Worm (Caenorhabditis elegans) whole organism, L1 larva: ENCODE data around the gene C23G10.10.

Experiments
- C04F5.9 ChIP-seq: sonication (generic microtip); optimal IDR thresholded peaks from 2 replicates; lab custom pipeline; 2016; ENCODE audit warnings: missing genetic modification characterization, missing compliant biosample characterization
- C34B4.2 ChIP-seq: sonication (generic microtip); optimal IDR thresholded peaks from 2 replicates; lab custom pipeline; 2017; ENCODE audit warnings: mild to moderate bottlenecking, missing genetic modification characterization, missing compliant biosample characterization
- F16B12.6 ChIP-seq: fragments of 150-350 bp; optimal IDR thresholded peaks from 2 replicates; lab custom pipeline; 2014; ENCODE audit warnings: missing biosample characterization, missing genetic modification characterization
- aly-2 ChIP-seq: fragments of 150-350 bp; optimal IDR thresholded peaks from 2 replicates; lab custom pipeline; 2014; ENCODE audit warnings: missing biosample characterization, missing genetic modification characterization
- blmp-1 ChIP-seq: fragments of 150-350 bp; optimal IDR thresholded peaks from 2 replicates; lab custom pipeline; 2014; ENCODE audit warnings: missing biosample characterization, missing genetic modification characterization
- ceh-8 ChIP-seq: fragments of 200-800 bp; sonication (Bioruptor generic); optimal IDR thresholded peaks from 2 replicates; lab custom pipeline; 2018; ENCODE audit warnings: mild to moderate bottlenecking, missing genetic modification characterization, moderate library complexity, missing compliant biosample characterization
- ceh-82 ChIP-seq, 3 experiments: fragments of 150-350 bp in 1 of 3; sonication (generic microtip) in 2 of 3; optimal IDR thresholded peaks; 2 replicates each; lab custom pipeline; 2014 to 2017; ENCODE audit warnings: missing biosample characterization in 3 of 3, missing genetic modification characterization in 3 of 3
- dpl-1 ChIP-seq, 3 experiments: fragments of 150-350 bp in 2 of 3; sonication (generic microtip) in 1 of 3; optimal IDR thresholded peaks; 2 replicates each; lab custom pipeline; 2014 to 2017; ENCODE audit warnings: missing biosample characterization in 3 of 3, missing genetic modification characterization in 3 of 3, missing genetic modification reagents in 3 of 3
- dsc-1 ChIP-seq: sonication (generic microtip); optimal IDR thresholded peaks from 2 replicates; lab custom pipeline; 2016; ENCODE audit warnings: mild to moderate bottlenecking, missing genetic modification characterization, missing compliant biosample characterization
- efl-1 ChIP-seq, 4 experiments: fragments of 150-350 bp; optimal IDR thresholded peaks in 3 of 4; peaks in 1 of 4; 1 replicate in 1 of 4; 2 replicates in 3 of 4; lab custom pipeline; 2014; ENCODE audit warnings: missing biosample characterization in 2 of 4, missing genetic modification characterization in 2 of 4, missing genetic modification reagents in 2 of 4
- egl-13 ChIP-seq: sonication (generic microtip); optimal IDR thresholded peaks from 2 replicates; lab custom pipeline; 2016; ENCODE audit warnings: missing genotype, missing genetic modification reagents, missing genetic modification characterization, missing compliant biosample characterization
- egl-27 ChIP-seq, 2 experiments: fragments of 150-350 bp in 1 of 2; sonication (generic microtip); optimal IDR thresholded peaks; 3 replicates each; lab custom pipeline; 2017 to 2018; ENCODE audit warnings: missing biosample characterization in 2 of 2, missing genetic modification characterization in 2 of 2, missing genetic modification reagents in 2 of 2
- elt-2 ChIP-seq: sonication (generic microtip); optimal IDR thresholded peaks from 2 replicates; lab custom pipeline; 2016; ENCODE audit warnings: missing genetic modification characterization, mild to moderate bottlenecking, inconsistent platforms, missing compliant biosample characterization, missing genetic modification reagents
- elt-3 ChIP-seq, 6 experiments: fragments of 150-350 bp in 1 of 6; sonication (generic microtip); optimal IDR thresholded peaks; 2 replicates each; lab custom pipeline; 2017 to 2018; ENCODE audit warnings: missing biosample characterization in 6 of 6, missing genetic modification characterization in 6 of 6, inconsistent platforms in 1 of 6
- fkh-10 ChIP-seq: sonication (generic microtip); optimal IDR thresholded peaks from 2 replicates; lab custom pipeline; 2017; ENCODE audit warnings: missing biosample characterization, missing genetic modification reagents, missing genetic modification characterization
- fkh-4 ChIP-seq: sonication (generic microtip); optimal IDR thresholded peaks from 2 replicates; lab custom pipeline; 2016; ENCODE audit warnings: missing compliant biosample characterization, missing genetic modification characterization, borderline replicate concordance
- fkh-8 ChIP-seq: sonication (generic microtip); optimal IDR thresholded peaks from 2 replicates; lab custom pipeline; 2016; ENCODE audit warnings: mild to moderate bottlenecking, missing genetic modification characterization, missing compliant biosample characterization
- hlh-17 ChIP-seq: fragments of 200-800 bp; sonication (Bioruptor generic); optimal IDR thresholded peaks from 2 replicates; lab custom pipeline; 2018; ENCODE audit warnings: missing genetic modification characterization, mild to moderate bottlenecking, missing compliant biosample characterization, moderate library complexity, borderline replicate concordance
- lin-13 ChIP-seq: fragments of 150-350 bp; optimal IDR thresholded peaks from 2 replicates; lab custom pipeline; 2014; ENCODE audit warnings: missing biosample characterization, missing genetic modification reagents, missing genetic modification characterization
- lin-35 ChIP-seq, 2 experiments: fragments of 150-350 bp; optimal IDR thresholded peaks; 2 replicates each; lab custom pipeline; 2014; ENCODE audit warnings: missing biosample characterization in 2 of 2, missing genetic modification characterization in 2 of 2, missing genetic modification reagents in 2 of 2
- lin-39 ChIP-seq: fragments of 150-350 bp; optimal IDR thresholded peaks from 2 replicates; lab custom pipeline; 2014; ENCODE audit warnings: missing biosample characterization, missing genetic modification reagents, missing genetic modification characterization
- lir-3 ChIP-seq: sonication (generic microtip); optimal IDR thresholded peaks from 2 replicates; lab custom pipeline; 2016; ENCODE audit warnings: mild to moderate bottlenecking, missing genetic modification characterization, moderate library complexity, missing compliant biosample characterization; ENCODE audit not compliant: poor library complexity
- mep-1 ChIP-seq: fragments of 150-350 bp; optimal IDR thresholded peaks from 2 replicates; lab custom pipeline; 2014; ENCODE audit warnings: missing biosample characterization, missing genetic modification characterization
- nhr-11 ChIP-seq: fragments of 150-350 bp; optimal IDR thresholded peaks from 2 replicates; lab custom pipeline; 2014; ENCODE audit warnings: missing biosample characterization, missing genetic modification characterization
- nhr-19 ChIP-seq: fragments of 200-800 bp; sonication (Bioruptor generic); conservative IDR thresholded peaks from 2 replicates; pipeline ENCODE4 v1.3.6; 2022; ENCODE audit warnings: missing genetic modification characterization, missing compliant biosample characterization
- nhr-237 ChIP-seq: fragments of 150-350 bp; optimal IDR thresholded peaks from 2 replicates; lab custom pipeline; 2014; ENCODE audit warnings: missing biosample characterization, missing genetic modification characterization
- nhr-28 ChIP-seq: fragments of 150-350 bp; optimal IDR thresholded peaks from 2 replicates; lab custom pipeline; 2014; ENCODE audit warnings: missing biosample characterization, missing genetic modification characterization
- nhr-47 ChIP-seq: sonication (generic microtip); optimal IDR thresholded peaks from 2 replicates; lab custom pipeline; 2016; ENCODE audit warnings: mild to moderate bottlenecking, missing genetic modification characterization, moderate library complexity, missing compliant biosample characterization
- nhr-71 ChIP-seq: sonication (generic microtip); optimal IDR thresholded peaks from 2 replicates; lab custom pipeline; 2016; ENCODE audit warnings: mild to moderate bottlenecking, missing genetic modification characterization, moderate library complexity, missing compliant biosample characterization
- nhr-76 ChIP-seq: sonication (generic microtip); optimal IDR thresholded peaks from 2 replicates; lab custom pipeline; 2017; ENCODE audit warnings: missing biosample characterization, missing genetic modification characterization
- nhr-77 ChIP-seq: fragments of 150-350 bp; optimal IDR thresholded peaks from 2 replicates; lab custom pipeline; 2014; ENCODE audit warnings: missing biosample characterization, missing genetic modification characterization
- nhr-85 ChIP-seq: sonication (generic microtip); peaks from one replicate; lab custom pipeline; 2016; ENCODE audit warnings: missing genetic modification characterization, inconsistent platforms, missing compliant biosample characterization
- nhr-90 ChIP-seq: sonication (generic microtip); optimal IDR thresholded peaks from 2 replicates; lab custom pipeline; 2016; ENCODE audit warnings: mild to moderate bottlenecking, missing genetic modification characterization, missing compliant biosample characterization; ENCODE audit not compliant: poor library complexity
- snu-23 ChIP-seq: sonication (generic microtip); optimal IDR thresholded peaks from 2 replicates; lab custom pipeline; 2016; ENCODE audit warnings: missing genetic modification characterization, missing compliant biosample characterization
- sup-37 ChIP-seq: fragments of 200-800 bp; sonication (Bioruptor generic); optimal IDR thresholded peaks from 2 replicates; lab custom pipeline; 2018; ENCODE audit warnings: mild to moderate bottlenecking, missing genetic modification characterization, missing compliant biosample characterization
- swsn-7 ChIP-seq: sonication (generic microtip); optimal IDR thresholded peaks from 2 replicates; lab custom pipeline; 2016; ENCODE audit warnings: missing genetic modification characterization, missing compliant biosample characterization
- tbx-2 ChIP-seq: sonication (generic microtip); optimal IDR thresholded peaks from 2 replicates; lab custom pipeline; 2016; ENCODE audit warnings: missing genetic modification characterization, missing compliant biosample characterization
- unc-30 ChIP-seq: sonication (generic microtip); optimal IDR thresholded peaks from 2 replicates; lab custom pipeline; 2017; ENCODE audit warnings: missing biosample characterization, missing genetic modification characterization
- unc-62 ChIP-seq: fragments of 150-350 bp; optimal IDR thresholded peaks from 2 replicates; lab custom pipeline; 2014; ENCODE audit warnings: missing biosample characterization, missing genetic modification reagents, missing genetic modification characterization
- xbp-1 ChIP-seq: sonication (generic microtip); optimal IDR thresholded peaks from 2 replicates; lab custom pipeline; 2016; ENCODE audit warnings: missing genetic modification characterization, missing compliant biosample characterization
- zip-4 ChIP-seq: fragments of 200-800 bp; sonication (Bioruptor generic); optimal IDR thresholded peaks from 2 replicates; lab custom pipeline; 2018; ENCODE audit warnings: mild to moderate bottlenecking, missing genetic modification characterization, moderate library complexity, missing compliant biosample characterization
- ztf-4 ChIP-seq: fragments of 150-350 bp; optimal IDR thresholded peaks from 2 replicates; lab custom pipeline; 2014; ENCODE audit warnings: missing biosample characterization, missing genetic modification characterization

Gene C23G10.10

DNA sequence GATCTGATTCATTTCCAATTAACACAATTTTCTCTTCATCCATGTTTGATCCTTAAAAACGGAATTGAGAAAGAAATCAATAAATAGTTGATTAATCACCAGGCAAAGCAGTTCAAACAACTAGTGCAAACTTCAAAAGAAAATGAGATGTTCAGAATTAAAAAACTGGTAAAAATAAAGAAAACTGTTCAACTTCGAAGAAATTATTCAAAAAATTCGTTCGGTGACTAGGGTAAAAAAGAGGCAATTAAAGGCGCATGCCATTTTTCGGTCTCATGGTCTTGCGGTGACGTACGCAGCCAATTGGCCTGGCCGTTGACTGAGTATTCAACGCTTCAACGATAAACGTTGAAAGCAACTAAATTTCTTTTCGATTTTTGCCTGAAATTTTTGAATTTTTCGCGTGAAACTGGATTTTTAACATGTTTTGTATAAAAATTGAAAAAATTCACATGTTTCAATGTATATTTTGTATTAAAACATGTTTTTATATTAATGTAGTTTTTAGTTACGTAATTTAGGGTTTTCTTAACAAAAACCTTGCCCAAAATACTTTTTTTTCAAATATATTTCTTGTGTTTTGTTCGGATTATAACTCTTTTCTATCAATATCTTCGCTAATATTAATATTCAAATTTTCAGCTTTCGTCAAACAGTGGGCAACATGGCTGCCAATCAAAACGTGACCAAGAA lies 7.5 kb downstream of the C23G10.10 start, which contains the start of the genes sna-3 and rps-3 (continued):
- TF ChIP-seq elt-3 (tag; optimal IDR thresholded peaks at IDR 0.05; lab: Kevin White, UChicago) (peak in 4 of 6 experiments; percentile 30 to 69 (median 38)), C34B4.2 (no peak), snu-23 (GFP tag; lab: Kevin White, UChicago) (peak; percentile 79), lir-3 (peak; percentile 25), nhr-76 (tag; lab: Kevin White, UChicago) (no peak), nhr-11 (no peak), C04F5.9 (tag; lab: Kevin White, UChicago) (no peak), lin-35 (GFP tag; optimal IDR thresholded peaks at IDR 0.05; lab: Kevin White, UChicago) (peak; percentile 81 to 89), nhr-19 (GFP tag; lab: Robert Waterston, UW) (peak; percentile 76), egl-27 (tag; optimal IDR thresholded peaks at IDR 0.05; lab: Kevin White, UChicago) (no peak), egl-13 (no peak), zip-4 (GFP tag; lab: Kevin White, UChicago) (no peak), unc-30 (tag; lab: Kevin White, UChicago) (no peak)

DNA sequence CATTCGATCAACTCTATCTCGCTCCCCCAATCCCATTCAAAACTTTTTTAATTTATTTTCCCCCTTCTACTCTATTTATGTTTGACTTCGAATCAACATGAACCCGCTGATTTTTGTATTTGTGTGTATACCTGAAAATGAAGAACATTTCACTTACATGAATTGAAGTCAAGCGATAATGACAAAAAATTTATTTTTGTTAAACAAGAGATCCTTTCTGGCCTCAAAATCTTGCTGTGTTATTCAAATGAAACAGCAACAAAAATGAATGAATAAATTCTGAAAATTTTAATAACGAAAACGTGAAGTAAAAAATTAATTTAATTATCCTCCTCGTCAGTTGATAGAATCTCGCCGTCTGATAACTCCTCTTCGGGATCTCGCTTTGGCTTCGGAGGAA lies 11.4 kb downstream of the C23G10.10 start:
- TF ChIP-seq C04F5.9 (tag; lab: Kevin White, UChicago) (no peak), efl-1 (optimal IDR thresholded peaks at IDR 0.05; lab: Kevin White, UChicago) (no peak), efl-1 (GFP tag; optimal IDR thresholded peaks at IDR 0.05 in 1 of 2; lab: Kevin White, UChicago) (peak in 1 of 2 experiments; percentile 38), fkh-8 (tag; lab: Kevin White, UChicago) (no peak), aly-2 (tag; lab: Kevin White, UChicago) (peak; percentile 12)

ce11 chrIII:6201325-6201724 lies 12.5 kb downstream of the C23G10.10 start:
- TF ChIP-seq nhr-237 (tag; lab: Kevin White, UChicago) (no peak), fkh-10 (no peak), tbx-2 (no peak), C34B4.2 (no peak), elt-3 (tag; optimal IDR thresholded peaks at IDR 0.05; lab: Kevin White, UChicago) (no peak), F16B12.6 (no peak), lir-3 (no peak), dsc-1 (tag; lab: Kevin White, UChicago) (no peak), C04F5.9 (tag; lab: Kevin White, UChicago) (no peak), nhr-76 (tag; lab: Kevin White, UChicago) (no peak), blmp-1 (no peak), ceh-82 (tag; optimal IDR thresholded peaks at IDR 0.05; lab: Kevin White, UChicago) (no peak), nhr-71 (tag; lab: Kevin White, UChicago) (no peak)

DNA sequence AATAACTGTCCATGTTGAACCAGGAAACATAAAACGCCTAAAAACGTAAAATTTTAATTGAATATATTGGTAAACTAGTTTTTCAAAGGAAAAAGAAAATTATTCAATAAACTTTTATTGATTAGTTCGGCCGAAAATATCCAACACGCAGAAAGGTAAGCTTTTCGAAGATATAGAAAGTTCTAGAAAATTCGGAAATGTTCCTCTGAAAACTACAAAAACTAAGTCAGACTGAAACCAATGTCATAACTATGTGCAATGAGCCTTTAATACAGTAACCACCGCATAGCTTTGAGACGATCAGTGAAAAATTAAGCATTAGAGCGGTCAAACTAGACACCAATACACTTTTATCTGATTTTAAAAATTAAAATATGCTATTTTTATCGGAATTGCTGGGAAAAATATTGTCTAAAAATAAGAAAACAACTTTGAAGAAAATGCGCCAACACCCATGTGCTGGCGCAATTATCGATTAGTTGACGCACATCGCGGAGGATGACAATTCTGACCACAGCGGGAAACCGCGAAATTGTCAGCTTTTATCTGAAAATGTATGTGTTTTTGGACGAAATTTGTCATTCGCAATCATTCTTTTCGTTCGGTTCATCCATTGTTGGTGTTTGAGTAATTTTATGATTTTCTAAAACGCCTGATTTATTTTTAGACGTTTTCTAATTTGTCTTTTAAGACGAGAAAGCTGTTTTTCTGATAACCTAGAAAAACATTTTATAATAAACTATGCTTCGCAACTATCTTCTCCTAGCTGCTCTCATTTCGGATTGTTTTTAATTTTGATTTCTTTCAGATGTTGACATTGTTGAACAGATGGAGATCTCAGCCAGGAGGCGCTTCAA lies 15.2 kb downstream of the C23G10.10 start, which contains the start of the genes C23G10.7 and rpn-2:
C23G10.7 (minus strand) TSS at position 37 of the 857 bp plus-strand sequence.
rpn-2 (plus strand) TSS at position 807 of the 857 bp plus-strand sequence.
- no peak for TF ChIP-seq nhr-28 (tag; lab: Kevin White, UChicago)
- TF ChIP-seq xbp-1 (tag; lab: Kevin White, UChicago), result peak; percentile 67
- peak; percentile 78 for TF ChIP-seq snu-23 (GFP tag; lab: Kevin White, UChicago)
- TF ChIP-seq swsn-7 (tag; lab: Kevin White, UChicago), result peak; percentile 74
- peak; percentile 73 for TF ChIP-seq tbx-2
- peak; percentile 47 for TF ChIP-seq nhr-77 (tag; lab: Kevin White, UChicago)
- TF ChIP-seq fkh-4 (tag; lab: Kevin White, UChicago), result peak; percentile 25
- peak; percentile 9 for TF ChIP-seq egl-13
- peak; percentile 62 for TF ChIP-seq nhr-90 (tag; lab: Kevin White, UChicago)
- no peak for TF ChIP-seq ceh-8 (GFP tag; lab: Kevin White, UChicago)
- TF ChIP-seq nhr-47, result peak; percentile 80
- TF ChIP-seq dpl-1 (GFP tag; optimal IDR thresholded peaks at IDR 0.05; lab: Kevin White, UChicago), result peak; percentile 53 to 79 (median 77)
- TF ChIP-seq nhr-71 (tag; lab: Kevin White, UChicago), result peak; percentile 84
- TF ChIP-seq ceh-82 (tag; optimal IDR thresholded peaks at IDR 0.05; lab: Kevin White, UChicago), result peak; percentile 62 to 68 (median 63)
- no peak for TF ChIP-seq hlh-17
- TF ChIP-seq ztf-4 (tag; lab: Kevin White, UChicago), result no peak
- TF ChIP-seq mep-1 (tag; lab: Kevin White, UChicago), result peak; percentile 90
- peak; percentile 13 for TF ChIP-seq lin-39 (tag; lab: Kevin White, UChicago)
- TF ChIP-seq nhr-85, result peak; percentile 81
- peak; percentile 72 for TF ChIP-seq nhr-19 (GFP tag; lab: Robert Waterston, UW)
- peak; percentile 66 for TF ChIP-seq lin-13 (GFP tag; lab: Kevin White, UChicago)
- TF ChIP-seq F16B12.6, result peak; percentile 52
- TF ChIP-seq sup-37 (GFP tag; lab: Kevin White, UChicago), result peak; percentile 1
- peak; percentile 24 for TF ChIP-seq elt-2 (tag; lab: Kevin White, UChicago)
- TF ChIP-seq unc-62 (GFP tag; lab: Kevin White, UChicago), result no peak
